Fruit fly (Drosophila melanogaster) whole organism, embryonic: ENCODE results near the gene Dscam2.

Source experiments
- Awh ChIP-seq: fragments of 200-800 bp; sonication (Bioruptor generic); IDR thresholded peaks from 2 replicates; pipeline ENCODE4, ENCODE4 v1.3.6; 2022; ENCODE audit warnings: missing biosample characterization, missing genetic modification characterization
- CG10543 ChIP-seq: fragments of 200-800 bp; sonication (Bioruptor generic); optimal IDR thresholded peaks from 3 replicates; lab custom pipeline; 2017; ENCODE audit warnings: missing biosample characterization, mild to moderate bottlenecking, missing genetic modification characterization, moderate library complexity
- CG10959 ChIP-seq: fragments of 200-800 bp; sonication (Bioruptor generic); IDR thresholded peaks from 2 replicates; pipeline ENCODE4 v1.3.6; 2022; ENCODE audit warnings: missing biosample characterization, missing genetic modification characterization
- CG12391 ChIP-seq: fragments of 200-800 bp; sonication (Bioruptor generic); optimal IDR thresholded peaks from 3 replicates; lab custom pipeline; 2018; ENCODE audit warnings: missing biosample characterization, mild to moderate bottlenecking, missing genetic modification characterization, moderate library complexity
- CG13287 ChIP-seq: fragments of 200-800 bp; sonication (Bioruptor generic); IDR thresholded peaks from 2 replicates; pipeline ENCODE4 v1.3.6; 2022; ENCODE audit warnings: missing biosample characterization, missing genetic modification characterization; ENCODE audit not compliant: partially characterized antibody
- CG13296 ChIP-seq: fragments of 200-800 bp; sonication (Bioruptor generic); optimal IDR thresholded peaks from 3 replicates; lab custom pipeline; 2018; ENCODE audit warnings: missing biosample characterization, mild to moderate bottlenecking, missing genetic modification characterization
- CG13624 ChIP-seq: fragments of 200-800 bp; sonication (Bioruptor generic); optimal IDR thresholded peaks from 2 replicates; lab custom pipeline; 2016; ENCODE audit warnings: missing biosample characterization, missing genetic modification characterization
- CG16779 ChIP-seq: fragments of 200-800 bp; sonication (Bioruptor generic); IDR thresholded peaks from 2 replicates; pipeline ENCODE4 v1.3.6; 2022; ENCODE audit warnings: missing biosample characterization, missing genetic modification characterization
- CG16863 ChIP-seq: fragments of 200-800 bp; sonication (Bioruptor generic); optimal IDR thresholded peaks from 3 replicates; lab custom pipeline; 2016; ENCODE audit warnings: missing biosample characterization, missing genetic modification characterization
- CG17912 ChIP-seq: fragments of 200-800 bp; sonication (Bioruptor generic); optimal IDR thresholded peaks from 2 replicates; lab custom pipeline; 2018; ENCODE audit warnings: missing biosample characterization, mild to moderate bottlenecking, missing genetic modification characterization
- CG18476 ChIP-seq: fragments of 200-800 bp; sonication (Bioruptor generic); optimal IDR thresholded peaks from 2 replicates; lab custom pipeline; 2016; ENCODE audit warnings: missing biosample characterization, mild to moderate bottlenecking, missing genetic modification characterization
- CG3407 ChIP-seq: fragments of 200-800 bp; sonication (Bioruptor generic); optimal IDR thresholded peaks from 2 replicates; lab custom pipeline; 2018; ENCODE audit warnings: missing biosample characterization, mild to moderate bottlenecking, missing genetic modification characterization
- CG4404 ChIP-seq: fragments of 200-800 bp; sonication (Bioruptor generic); IDR thresholded peaks from 2 replicates; pipeline ENCODE4 v1.3.6; 2022; ENCODE audit warnings: missing biosample characterization, missing genetic modification characterization
- CG5245 ChIP-seq: fragments of 200-800 bp; sonication (Bioruptor generic); optimal IDR thresholded peaks from 3 replicates; lab custom pipeline; 2016; ENCODE audit warnings: missing biosample characterization, missing genetic modification characterization
- CG6254 ChIP-seq: fragments of 200-800 bp; sonication (Bioruptor generic); optimal IDR thresholded peaks from 3 replicates; lab custom pipeline; 2017; ENCODE audit warnings: mild to moderate bottlenecking, missing biosample characterization, missing genetic modification reagents, missing genetic modification characterization
- CG7928 ChIP-seq: fragments of 200-800 bp; sonication (Bioruptor generic); optimal IDR thresholded peaks from 2 replicates; lab custom pipeline; 2017; ENCODE audit warnings: missing biosample characterization, mild to moderate bottlenecking, missing genetic modification characterization
- CTCF ChIP-seq: fragments of 200-800 bp; sonication (Bioruptor generic); optimal IDR thresholded peaks from 2 replicates; lab custom pipeline; 2017; ENCODE audit warnings: missing biosample characterization, mild to moderate bottlenecking, missing genetic modification characterization, moderate library complexity
- CrebB ChIP-seq: fragments of 200-800 bp; sonication (Bioruptor generic); optimal IDR thresholded peaks from 3 replicates; lab custom pipeline; 2018; ENCODE audit warnings: missing biosample characterization, mild to moderate bottlenecking, missing genetic modification characterization
- D ChIP-seq, 2 experiments: fragments of 200-800 bp in 1 of 2; fragments of >200 bp in 1 of 2; sonication (Bioruptor generic) in 1 of 2; optimal IDR thresholded peaks; 2 replicates in 1 of 2; 3 replicates in 1 of 2; lab custom pipeline; 2017; ENCODE audit warnings: mild to moderate bottlenecking in 1 of 2, missing biosample characterization in 1 of 2, missing genetic modification characterization in 1 of 2, missing genetic modification reagents in 1 of 2
- Doc3 ChIP-seq: fragments of 200-800 bp; sonication (Bioruptor generic); IDR thresholded peaks from 3 replicates; pipeline ENCODE4 v1.3.6; 2022; ENCODE audit warnings: missing biosample characterization, missing genetic modification characterization; ENCODE audit not compliant: partially characterized antibody
- HLH54F ChIP-seq: fragments of 200-800 bp; sonication (Bioruptor generic); optimal IDR thresholded peaks from 3 replicates; lab custom pipeline; 2016; ENCODE audit warnings: missing biosample characterization, missing genetic modification characterization
- Hand ChIP-seq: fragments of 200-800 bp; sonication (Bioruptor generic); optimal IDR thresholded peaks from 2 replicates; lab custom pipeline; 2017; ENCODE audit warnings: mild to moderate bottlenecking, missing biosample characterization, missing genetic modification reagents, missing genetic modification characterization
- Hr51 ChIP-seq, 2 experiments: fragments of 200-800 bp; sonication (Bioruptor generic); optimal IDR thresholded peaks; 2 replicates in 1 of 2; 3 replicates in 1 of 2; lab custom pipeline; 2016 to 2018; ENCODE audit warnings: missing biosample characterization in 2 of 2, missing genetic modification characterization in 2 of 2, mild to moderate bottlenecking in 1 of 2, moderate library complexity in 1 of 2
- MESR4 ChIP-seq: fragments of 200-800 bp; sonication (Bioruptor generic); optimal IDR thresholded peaks from 2 replicates; lab custom pipeline; 2018; ENCODE audit warnings: missing biosample characterization, mild to moderate bottlenecking, missing genetic modification characterization, moderate library complexity
- Sin3A ChIP-seq: fragments of >200 bp; optimal IDR thresholded peaks from 2 replicates; lab custom pipeline; 2018
- TFAM ChIP-seq: fragments of 200-800 bp; sonication (Bioruptor generic); optimal IDR thresholded peaks from 2 replicates; lab custom pipeline; 2017; ENCODE audit warnings: missing biosample characterization, missing genetic modification characterization, inconsistent platforms
- Trl ChIP-seq, 3 experiments: fragments of >200 bp in 2 of 3; fragments of 200-800 bp in 1 of 3; sonication (Bioruptor generic) in 1 of 3; optimal IDR thresholded peaks; 2 replicates in 1 of 3; 3 replicates in 2 of 3; lab custom pipeline; 2016 to 2017; ENCODE audit warnings: missing biosample characterization in 1 of 3, missing genetic modification characterization in 1 of 3
- bigmax ChIP-seq: fragments of 200-800 bp; sonication (Bioruptor generic); optimal IDR thresholded peaks from 2 replicates; lab custom pipeline; 2018; ENCODE audit warnings: missing biosample characterization, mild to moderate bottlenecking, missing genetic modification characterization
- bsh ChIP-seq, 2 experiments: fragments of 200-800 bp; sonication (Bioruptor generic); optimal IDR thresholded peaks; 2 replicates each; lab custom pipeline; 2017 to 2018; ENCODE audit warnings: mild to moderate bottlenecking in 2 of 2, missing biosample characterization in 2 of 2, missing genetic modification characterization in 2 of 2, moderate library complexity in 1 of 2
- cato ChIP-seq: fragments of 200-800 bp; sonication (Bioruptor generic); optimal IDR thresholded peaks from 2 replicates; lab custom pipeline; 2016; ENCODE audit warnings: missing biosample characterization, missing genetic modification characterization, borderline replicate concordance
- crp ChIP-seq, 2 experiments: fragments of 200-800 bp; sonication (Bioruptor generic); optimal IDR thresholded peaks; 2 replicates in 1 of 2; 3 replicates in 1 of 2; lab custom pipeline; 2017; ENCODE audit warnings: missing biosample characterization in 2 of 2, missing genetic modification characterization in 2 of 2, mild to moderate bottlenecking in 1 of 2, moderate library complexity in 1 of 2
- dati ChIP-seq: fragments of 200-800 bp; sonication (Bioruptor generic); IDR thresholded peaks from 2 replicates; pipeline ENCODE4 v1.3.6; 2022; ENCODE audit warnings: missing biosample characterization, missing genetic modification characterization
- dmrt11E ChIP-seq: fragments of 200-800 bp; sonication (Bioruptor generic); optimal IDR thresholded peaks from 3 replicates; lab custom pipeline; 2018; ENCODE audit warnings: missing biosample characterization, mild to moderate bottlenecking, missing genetic modification characterization, moderate library complexity
- dysf ChIP-seq: fragments of 200-800 bp; sonication (Bioruptor generic); IDR thresholded peaks from 3 replicates; pipeline ENCODE4 v1.3.6; 2022; ENCODE audit warnings: missing biosample characterization, missing genetic modification characterization
- fu2 ChIP-seq: fragments of 200-800 bp; sonication (Bioruptor generic); optimal IDR thresholded peaks from 2 replicates; lab custom pipeline; 2016; ENCODE audit warnings: missing biosample characterization, missing genetic modification characterization
- hb ChIP-seq: fragments of 200-800 bp; sonication (Bioruptor generic); IDR thresholded peaks from 3 replicates; pipeline ENCODE4 v1.3.6; 2022; ENCODE audit warnings: missing biosample characterization, missing genetic modification characterization; ENCODE audit not compliant: partially characterized antibody
- hkb ChIP-seq, 2 experiments: fragments of 200-800 bp in 1 of 2; fragments of >200 bp in 1 of 2; sonication (Bioruptor generic) in 1 of 2; IDR thresholded peaks in 1 of 2; optimal IDR thresholded peaks in 1 of 2; 2 replicates each; pipeline versions ENCODE4 v1.3.6 to Lab custom; 2017 to 2022; ENCODE audit warnings: missing biosample characterization in 1 of 2, missing genetic modification characterization in 1 of 2
- kah ChIP-seq: fragments of 200-800 bp; sonication (Bioruptor generic); optimal IDR thresholded peaks from 2 replicates; lab custom pipeline; 2018; ENCODE audit warnings: missing biosample characterization, mild to moderate bottlenecking, missing genetic modification characterization
- kay ChIP-seq: fragments of 200-800 bp; sonication (Bioruptor generic); optimal IDR thresholded peaks from 2 replicates; lab custom pipeline; 2016; ENCODE audit warnings: missing biosample characterization, missing genetic modification characterization
- maf-S ChIP-seq: fragments of 200-800 bp; sonication (Bioruptor generic); optimal IDR thresholded peaks from 2 replicates; lab custom pipeline; 2016; ENCODE audit warnings: missing biosample characterization, missing genetic modification characterization
- org-1 ChIP-seq: fragments of 200-800 bp; sonication (Bioruptor generic); optimal IDR thresholded peaks from 2 replicates; lab custom pipeline; 2017; ENCODE audit warnings: missing biosample characterization, missing genetic modification characterization
- ranshi ChIP-seq: fragments of 200-800 bp; sonication (Bioruptor generic); IDR thresholded peaks from 2 replicates; pipeline ENCODE4 v1.3.6; 2022; ENCODE audit warnings: missing biosample characterization, missing genetic modification characterization
- schlank ChIP-seq: fragments of 200-800 bp; sonication (Bioruptor generic); optimal IDR thresholded peaks from 2 replicates; lab custom pipeline; 2018; ENCODE audit warnings: missing biosample characterization, mild to moderate bottlenecking, missing genetic modification characterization
- scrt ChIP-seq: fragments of 200-800 bp; sonication (Bioruptor generic); optimal IDR thresholded peaks from 2 replicates; lab custom pipeline; 2018; ENCODE audit warnings: missing biosample characterization, mild to moderate bottlenecking, missing genetic modification characterization, moderate library complexity
- ssp ChIP-seq: fragments of 200-800 bp; sonication (Bioruptor generic); IDR thresholded peaks from 2 replicates; pipeline ENCODE4 v1.3.6; 2022; ENCODE audit warnings: missing biosample characterization, missing genetic modification characterization
- stwl ChIP-seq: fragments of 200-800 bp; sonication (Bioruptor generic); optimal IDR thresholded peaks from 3 replicates; lab custom pipeline; 2018; ENCODE audit warnings: missing biosample characterization, mild to moderate bottlenecking, missing genetic modification characterization, moderate library complexity
- tin ChIP-seq: fragments of 200-800 bp; sonication (Bioruptor generic); optimal IDR thresholded peaks from 3 replicates; lab custom pipeline; 2016; ENCODE audit warnings: missing biosample characterization, missing genetic modification characterization
- ttk ChIP-seq: fragments of 200-800 bp; sonication (Bioruptor generic); IDR thresholded peaks from 2 replicates; pipeline ENCODE4 v2.1.2; 2022; ENCODE audit warnings: missing biosample characterization, missing genetic modification characterization
- wor ChIP-seq: fragments of 200-800 bp; sonication (Bioruptor generic); IDR thresholded peaks from 2 replicates; pipeline ENCODE4 v1.3.6; 2022; ENCODE audit warnings: missing biosample characterization, missing genetic modification characterization

Dscam2 gene

DNA sequence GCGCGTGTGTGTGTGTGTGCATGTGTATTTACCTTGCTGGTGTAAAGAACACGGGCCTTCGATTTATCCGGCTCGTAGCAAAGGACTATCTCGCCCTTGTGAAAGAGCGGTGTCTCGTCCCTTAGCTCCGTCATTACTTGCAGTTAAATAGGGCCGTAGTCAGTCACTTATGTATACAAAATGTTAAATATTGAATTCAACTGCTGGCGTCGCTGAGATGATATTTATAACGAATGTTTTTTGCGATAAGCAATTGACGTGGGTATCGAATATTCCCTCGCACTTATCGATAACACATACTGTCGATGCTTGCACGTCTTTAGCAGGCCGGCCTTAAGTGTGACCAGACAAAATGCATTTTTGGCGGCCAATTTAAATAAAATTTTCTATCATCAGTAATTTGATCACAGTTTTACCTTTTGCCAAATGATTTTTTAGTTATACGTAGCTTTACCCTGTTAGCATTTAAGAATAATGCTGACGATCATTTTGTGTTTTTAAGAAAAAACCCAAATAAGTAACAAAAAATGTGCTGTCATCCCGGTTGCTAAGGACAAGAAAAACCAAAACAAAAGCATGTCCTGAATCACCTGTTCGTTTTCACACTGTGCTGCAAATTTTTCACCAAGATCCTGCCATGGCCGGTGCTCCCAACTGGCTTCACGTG, 64.3 kb downstream of the Dscam2 start, which contains the start of the genes msl-3 and BBS1 (continued):
- TF ChIP-seq hkb (optimal IDR thresholded peaks at IDR 0.05; lab: Kevin White, UChicago) (no peak), hkb (GFP tag; IDR thresholded peaks at IDR 0.05; lab: Robert Waterston, UW) (no peak), dati (GFP tag; lab: Robert Waterston, UW) (no peak), MESR4 (GFP tag; lab: Kevin White, UChicago) (peak; percentile 86), cato (GFP tag; lab: Kevin White, UChicago) (no peak), crp (GFP tag; optimal IDR thresholded peaks at IDR 0.05; lab: Kevin White, UChicago) (no peak), Awh (no peak), tin (no peak), dmrt11E (no peak), bigmax (GFP tag; lab: Kevin White, UChicago) (no peak), ssp (no peak), TFAM (GFP tag; lab: Kevin White, UChicago) (no peak), CG17912 (no peak), scrt (GFP tag; lab: Kevin White, UChicago) (no peak), CG16779 (GFP tag; lab: Robert Waterston, UW) (no peak), dysf (GFP tag; lab: Robert Waterston, UW) (no peak), kay (GFP tag; lab: Kevin White, UChicago) (no peak), HLH54F (GFP tag; lab: Kevin White, UChicago) (no peak), Sin3A (peak; percentile 64), ttk (GFP tag; lab: Robert Waterston, UW) (no peak), CG3407 (GFP tag; lab: Kevin White, UChicago) (no peak), CTCF (GFP tag; lab: Kevin White, UChicago) (peak; percentile 4), CG13287 (GFP tag; lab: Robert Waterston, UW) (peak; percentile 82), CG16863 (GFP tag; lab: Kevin White, UChicago) (no peak), CrebB (no peak), schlank (tag; lab: Kevin White, UChicago) (no peak), CG13624 (GFP tag; lab: Kevin White, UChicago) (no peak), org-1 (GFP tag; lab: Kevin White, UChicago) (no peak), maf-S (no peak), CG10959 (GFP tag; lab: Robert Waterston, UW) (no peak), D (optimal IDR thresholded peaks at IDR 0.05; lab: Kevin White, UChicago) (no peak), D (GFP tag; optimal IDR thresholded peaks at IDR 0.05; lab: Kevin White, UChicago) (no peak), CG13296 (no peak), hb (0 out of 3 replicates have a peak, but pooled peaks have one; percentile 61), stwl (tag; lab: Kevin White, UChicago) (peak; percentile 88), Doc3 (GFP tag; lab: Robert Waterston, UW) (peak; percentile 51; the same call in 1 of the 3 replicates), CG18476 (GFP tag; lab: Kevin White, UChicago) (no peak), kah (no peak), ranshi (GFP tag; lab: Robert Waterston, UW) (no peak), CG6254 (GFP tag; lab: Kevin White, UChicago) (no peak), CG7928 (GFP tag; lab: Kevin White, UChicago) (no peak), CG10543 (no peak), wor (GFP tag; lab: Robert Waterston, UW) (no peak), fu2 (GFP tag; lab: Kevin White, UChicago) (no peak), Hr51 (GFP tag; optimal IDR thresholded peaks at IDR 0.05; lab: Kevin White, UChicago) (no peak), bsh (GFP tag; optimal IDR thresholded peaks at IDR 0.05; lab: Kevin White, UChicago) (no peak), Trl (optimal IDR thresholded peaks at IDR 0.05; lab: Kevin White, UChicago) (no peak), Trl (GFP tag; optimal IDR thresholded peaks at IDR 0.05; lab: Kevin White, UChicago) (no peak), CG5245 (no peak), Hand (GFP tag; lab: Kevin White, UChicago) (no peak), CG12391 (no peak), CG4404 (GFP tag; lab: Robert Waterston, UW) (no peak)
